Worm (Caenorhabditis elegans): ENCODE results near the gene col-174.

col-174 gene

ce11 chrX:7550452-7550851, 3.8 kb downstream of the col-174 start:
- TF ChIP-seq nhr-25 (tag; optimal IDR thresholded peaks at IDR 0.05) (no peak), mdl-1 (tag; optimal IDR thresholded peaks at IDR 0.05) (no peak), unc-55 (GFP tag; optimal IDR thresholded peaks at IDR 0.05) (no peak), ztf-11 (tag; optimal IDR thresholded peaks at IDR 0.05) (no peak), skn-1 (tag; optimal IDR thresholded peaks at IDR 0.05) (no peak), sem-4 (tag; optimal IDR thresholded peaks at IDR 0.05) (no peak), nhr-129 (tag; optimal IDR thresholded peaks at IDR 0.05) (no peak), lsy-2 (tag; optimal IDR thresholded peaks at IDR 0.05) (no peak), mab-5 (tag; optimal IDR thresholded peaks at IDR 0.05) (no peak), nhr-23 (tag; optimal IDR thresholded peaks at IDR 0.05) (no peak), alr-1 (tag; optimal IDR thresholded peaks at IDR 0.05) (no peak), C34F6.9 (tag; optimal IDR thresholded peaks at IDR 0.05) (no peak), nhr-237 (tag; optimal IDR thresholded peaks at IDR 0.05) (no peak), blmp-1 (tag; optimal IDR thresholded peaks at IDR 0.05; ENCODE audit: insufficient read depth) (no peak), nhr-21 (tag; optimal IDR thresholded peaks at IDR 0.05) (no peak), F13H6.1 (tag; optimal IDR thresholded peaks at IDR 0.05) (no peak), sma-9 (GFP tag; optimal IDR thresholded peaks at IDR 0.05) (no peak), sma-9 (tag; optimal IDR thresholded peaks at IDR 0.05) (no peak), peb-1 (tag; optimal IDR thresholded peaks at IDR 0.05) (no peak), unc-39 (tag; optimal IDR thresholded peaks at IDR 0.05) (no peak), nhr-12 (tag; optimal IDR thresholded peaks at IDR 0.05) (no peak)

- TF ChIP-seq lin-13 (GFP tag; optimal IDR thresholded peaks at IDR 0.05) = no peak
- peak; percentile 77 for TF ChIP-seq blmp-1 (tag; optimal IDR thresholded peaks at IDR 0.05; ENCODE audit: insufficient read depth)
These were observed 6.7 kb downstream of the col-174 start for ce11 chrX:7553331-7553730.

ce11 chrX:7554326-7554725, 7.7 kb downstream of the col-174 start, which contains the start of gene F46C8.8:
TSS of gene F46C8.8 (minus strand) at chrX:7554426.
- TF ChIP-seq nhr-21 (tag; optimal IDR thresholded peaks at IDR 0.05) = no peak
- TF ChIP-seq elt-1 (tag; optimal IDR thresholded peaks at IDR 0.05) = no peak
- TF ChIP-seq fos-1 (tag; optimal IDR thresholded peaks at IDR 0.05) = no peak
- TF ChIP-seq nhr-10 (tag; optimal IDR thresholded peaks at IDR 0.05) = no peak

- TF ChIP-seq F13H6.1 (tag; optimal IDR thresholded peaks at IDR 0.05) = no peak
- TF ChIP-seq lsy-2 (tag; optimal IDR thresholded peaks at IDR 0.05) = no peak
- peak; percentile 11 for TF ChIP-seq crh-2 (tag; optimal IDR thresholded peaks at IDR 0.05)
- no peak for TF ChIP-seq egl-27 (tag; optimal IDR thresholded peaks at IDR 0.05)
- TF ChIP-seq mbf-1 (tag; optimal IDR thresholded peaks at IDR 0.05) = no peak
- TF ChIP-seq nhr-23 (tag; optimal IDR thresholded peaks at IDR 0.05) = no peak
- no peak for TF ChIP-seq nhr-237 (tag; optimal IDR thresholded peaks at IDR 0.05)
- TF ChIP-seq elt-3 (tag; optimal IDR thresholded peaks at IDR 0.05) = no peak
- TF ChIP-seq fos-1 (tag; optimal IDR thresholded peaks at IDR 0.05) = peak; percentile 72
These were observed 12.4 kb downstream of the col-174 start, which contains the start of the genes PDB1.1 and F08C6.5 for ce11 chrX:7558928-7559455. TSS of gene PDB1.1 (minus strand) at chrX:7559085. TSS of gene F08C6.5 (plus strand) at chrX:7559405.

- TF ChIP-seq nhr-237 (tag; optimal IDR thresholded peaks at IDR 0.05) (no peak), nhr-129 (tag; optimal IDR thresholded peaks at IDR 0.05) (no peak), nhr-77 (tag; optimal IDR thresholded peaks at IDR 0.05) (no peak), crh-2 (tag; optimal IDR thresholded peaks at IDR 0.05) (no peak), unc-39 (tag; optimal IDR thresholded peaks at IDR 0.05) (no peak), nhr-12 (tag; optimal IDR thresholded peaks at IDR 0.05) (no peak), ceh-16 (tag; optimal IDR thresholded peaks at IDR 0.05) (no peak)
These were observed 15.4 kb downstream of the col-174 start for ce11 chrX:7561972-7562371.

- TF ChIP-seq unc-55 (GFP tag; optimal IDR thresholded peaks at IDR 0.05) = no peak
- no peak for TF ChIP-seq aly-2 (tag; optimal IDR thresholded peaks at IDR 0.05)
- no peak for TF ChIP-seq elt-3 (tag; optimal IDR thresholded peaks at IDR 0.05)
These were observed 16.0 kb downstream of the col-174 start, which contains the start of gene sto-1 for ce11 chrX:7562625-7563024. TSS of gene sto-1 (plus strand) at chrX:7562824.
